Fruit fly (Drosophila melanogaster) whole organism, prepupa: ENCODE data around the gene CG13312.

ENCODE experiments used
- Blimp-1 ChIP-seq: fragments of 200-800 bp; sonication (Bioruptor generic); optimal IDR thresholded peaks from 3 replicates; lab custom pipeline; 2017; ENCODE audit warnings: missing biosample characterization, missing genetic modification characterization, mild to moderate bottlenecking, moderate library complexity, missing genetic modification reagents
- CG10669 ChIP-seq: fragments of 200-800 bp; sonication (Bioruptor generic); optimal IDR thresholded peaks from 3 replicates; lab custom pipeline; 2018; ENCODE audit warnings: missing biosample characterization, mild to moderate bottlenecking, missing genetic modification characterization, moderate library complexity
- CG11294 ChIP-seq: fragments of 200-800 bp; sonication (Bioruptor generic); IDR thresholded peaks from 2 replicates; pipeline ENCODE4 v1.3.6; 2022; ENCODE audit warnings: missing biosample characterization, missing genetic modification characterization
- CG11762 ChIP-seq: fragments of 200-800 bp; sonication (Bioruptor generic); optimal IDR thresholded peaks from 3 replicates; lab custom pipeline; 2016; ENCODE audit warnings: missing biosample characterization, missing genetic modification characterization; ENCODE audit not compliant: insufficient read depth
- CG11902 ChIP-seq: fragments of 200-800 bp; sonication (Bioruptor generic); optimal IDR thresholded peaks from 3 replicates; lab custom pipeline; 2016; ENCODE audit warnings: missing biosample characterization, missing genetic modification characterization
- CG1621 ChIP-seq: fragments of 200-800 bp; sonication (Bioruptor generic); optimal IDR thresholded peaks from 3 replicates; lab custom pipeline; 2018; ENCODE audit warnings: missing biosample characterization, mild to moderate bottlenecking, missing genetic modification characterization
- CG3032 ChIP-seq: fragments of 200-800 bp; optimal IDR thresholded peaks from 2 replicates; lab custom pipeline; 2019; ENCODE audit warnings: missing biosample characterization, mild to moderate bottlenecking, missing genetic modification characterization, moderate library complexity
- CG34406 ChIP-seq: fragments of 200-800 bp; sonication (Bioruptor generic); optimal IDR thresholded peaks from 3 replicates; lab custom pipeline; 2016; ENCODE audit warnings: missing biosample characterization, missing genetic modification characterization
- CG3919 ChIP-seq: fragments of 200-800 bp; sonication (Bioruptor generic); optimal IDR thresholded peaks from 3 replicates; lab custom pipeline; 2016; ENCODE audit warnings: missing biosample characterization, missing genetic modification characterization
- CG4318 ChIP-seq: fragments of 200-800 bp; sonication (Bioruptor generic); optimal IDR thresholded peaks from 3 replicates; lab custom pipeline; 2017; ENCODE audit warnings: missing biosample characterization, mild to moderate bottlenecking, missing genetic modification characterization
- CG6163 ChIP-seq: fragments of 200-800 bp; sonication (Bioruptor generic); IDR thresholded peaks from 3 replicates; pipeline ENCODE4 v1.3.6; 2022; ENCODE audit warnings: missing biosample characterization, missing genetic modification characterization
- CG6276 ChIP-seq: fragments of 200-800 bp; sonication (Bioruptor generic); optimal IDR thresholded peaks from 2 replicates; lab custom pipeline; 2017; ENCODE audit warnings: missing biosample characterization, mild to moderate bottlenecking, missing genetic modification characterization
- CG6792 ChIP-seq: fragments of 200-800 bp; sonication (Bioruptor generic); optimal IDR thresholded peaks from 3 replicates; lab custom pipeline; 2016; ENCODE audit warnings: missing biosample characterization, missing genetic modification characterization
- CG6854 ChIP-seq: fragments of 200-800 bp; sonication (Bioruptor generic); optimal IDR thresholded peaks from 2 replicates; lab custom pipeline; 2017; ENCODE audit warnings: missing biosample characterization, mild to moderate bottlenecking, missing genetic modification characterization
- CG8119 ChIP-seq: fragments of 200-800 bp; sonication (Bioruptor generic); IDR thresholded peaks from 3 replicates; pipeline ENCODE4 v1.3.6; 2022; ENCODE audit warnings: missing biosample characterization, missing genetic modification characterization
- CG8319 ChIP-seq: fragments of 200-800 bp; sonication (Bioruptor generic); optimal IDR thresholded peaks from 3 replicates; lab custom pipeline; 2016; ENCODE audit warnings: missing biosample characterization, missing genetic modification characterization
- CG9139 ChIP-seq: fragments of 200-800 bp; sonication (Bioruptor generic); optimal IDR thresholded peaks from 3 replicates; lab custom pipeline; 2017; ENCODE audit warnings: missing biosample characterization, mild to moderate bottlenecking, missing genetic modification characterization
- Eip78C ChIP-seq: fragments of 200-800 bp; sonication (Bioruptor generic); peaks from one replicate; lab custom pipeline; 2016; ENCODE audit warnings: missing biosample characterization, missing genetic modification characterization
- Ets96B ChIP-seq: fragments of 200-800 bp; optimal IDR thresholded peaks from 2 replicates; lab custom pipeline; 2019; ENCODE audit warnings: missing biosample characterization, mild to moderate bottlenecking, missing genetic modification characterization, moderate library complexity
- Hr38 ChIP-seq: sonication (Bioruptor generic); optimal IDR thresholded peaks from 2 replicates; lab custom pipeline; 2016; ENCODE audit warnings: missing biosample characterization, missing genetic modification characterization
- Hr39 ChIP-seq: fragments of 200-800 bp; sonication (Bioruptor generic); optimal IDR thresholded peaks from 2 replicates; lab custom pipeline; 2016; ENCODE audit warnings: missing biosample characterization, missing genetic modification characterization
- Hr4 ChIP-seq: fragments of 200-800 bp; sonication (Bioruptor generic); optimal IDR thresholded peaks from 3 replicates; lab custom pipeline; 2016; ENCODE audit warnings: missing biosample characterization, missing genetic modification characterization
- OdsH ChIP-seq: fragments of 200-800 bp; sonication (Bioruptor generic); optimal IDR thresholded peaks from 3 replicates; lab custom pipeline; 2016; ENCODE audit warnings: missing biosample characterization, missing genetic modification characterization
- Smox ChIP-seq: fragments of 200-800 bp; sonication (Bioruptor generic); optimal IDR thresholded peaks from 3 replicates; lab custom pipeline; 2016; ENCODE audit warnings: missing biosample characterization, missing genetic modification characterization
- Sox102F ChIP-seq: fragments of 200-800 bp; sonication (Bioruptor generic); optimal IDR thresholded peaks from 2 replicates; lab custom pipeline; 2016; ENCODE audit warnings: missing biosample characterization, mild to moderate bottlenecking, missing genetic modification characterization
- Sox14 ChIP-seq: fragments of 200-800 bp; sonication (Bioruptor generic); optimal IDR thresholded peaks from 3 replicates; lab custom pipeline; 2016; ENCODE audit warnings: missing biosample characterization, missing genetic modification characterization
- acj6 ChIP-seq: fragments of 200-800 bp; sonication (Bioruptor generic); optimal IDR thresholded peaks from 3 replicates; lab custom pipeline; 2016; ENCODE audit warnings: missing biosample characterization, missing genetic modification characterization
- cyc ChIP-seq: fragments of 200-800 bp; sonication (Bioruptor generic); optimal IDR thresholded peaks from 3 replicates; lab custom pipeline; 2016; ENCODE audit warnings: missing biosample characterization, missing genetic modification characterization
- dsx ChIP-seq: fragments of 200-800 bp; optimal IDR thresholded peaks from 3 replicates; lab custom pipeline; 2019; ENCODE audit warnings: missing biosample characterization, mild to moderate bottlenecking, missing genetic modification characterization, moderate library complexity; ENCODE audit not compliant: poor library complexity, severe bottlenecking
- fd59A ChIP-seq: fragments of 200-800 bp; sonication (Bioruptor generic); optimal IDR thresholded peaks from 2 replicates; lab custom pipeline; 2017; ENCODE audit warnings: missing biosample characterization, mild to moderate bottlenecking, missing genetic modification characterization, missing genetic modification reagents
- fd85E ChIP-seq: fragments of 200-800 bp; sonication (Bioruptor generic); optimal IDR thresholded peaks from 3 replicates; lab custom pipeline; 2016; ENCODE audit warnings: missing biosample characterization, missing genetic modification characterization
- lz ChIP-seq: fragments of 200-800 bp; sonication (Bioruptor generic); optimal IDR thresholded peaks from 3 replicates; lab custom pipeline; 2016; ENCODE audit warnings: missing biosample characterization, missing genetic modification characterization
- spab ChIP-seq: fragments of 200-800 bp; sonication (Bioruptor generic); optimal IDR thresholded peaks from 2 replicates; lab custom pipeline; 2017; ENCODE audit warnings: missing biosample characterization, mild to moderate bottlenecking, missing genetic modification characterization, missing genetic modification reagents
- svp ChIP-seq: fragments of 200-800 bp; sonication (Bioruptor generic); peaks from one replicate; lab custom pipeline; 2016; ENCODE audit warnings: missing biosample characterization, missing genetic modification characterization
- topi ChIP-seq: fragments of 200-800 bp; sonication (Bioruptor generic); optimal IDR thresholded peaks from 3 replicates; lab custom pipeline; 2016; ENCODE audit warnings: missing biosample characterization, missing genetic modification characterization
- vri ChIP-seq: fragments of 200-800 bp; sonication (Bioruptor generic); optimal IDR thresholded peaks from 3 replicates; lab custom pipeline; 2016; ENCODE audit warnings: missing biosample characterization, mild to moderate bottlenecking, missing genetic modification characterization

Gene CG13312

DNA sequence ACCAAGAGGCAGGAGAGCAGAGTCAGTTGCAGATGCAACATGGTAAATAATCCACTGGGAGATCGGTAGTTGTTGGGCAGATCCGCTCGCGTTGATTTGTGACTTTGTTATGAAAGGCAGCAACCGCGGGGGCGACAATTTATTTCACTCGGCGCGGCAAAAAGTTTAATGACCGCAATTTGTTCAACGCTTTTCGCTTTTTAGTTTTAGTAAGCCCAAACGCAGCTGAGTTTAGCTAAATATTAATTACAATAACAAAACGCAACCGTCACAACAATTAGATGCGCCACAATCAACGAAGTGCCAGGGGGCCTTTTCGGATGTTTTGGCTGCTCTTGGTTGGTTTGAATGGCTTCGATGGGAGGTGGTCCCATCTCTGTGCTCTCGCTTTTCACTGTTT, 6.6 kb downstream of the CG13312 start, which contains the start of gene CG13310:
Gene CG13310 (minus strand): TSS at position 101 of the 400 bp plus-strand sequence.
- no peak for TF ChIP-seq Smox (GFP tag; lab: Kevin White, UChicago)
- no peak for TF ChIP-seq CG11294
- no peak for TF ChIP-seq Sox102F (GFP tag; lab: Kevin White, UChicago)
- TF ChIP-seq, all 60 proteins: peak for 0

DNA sequence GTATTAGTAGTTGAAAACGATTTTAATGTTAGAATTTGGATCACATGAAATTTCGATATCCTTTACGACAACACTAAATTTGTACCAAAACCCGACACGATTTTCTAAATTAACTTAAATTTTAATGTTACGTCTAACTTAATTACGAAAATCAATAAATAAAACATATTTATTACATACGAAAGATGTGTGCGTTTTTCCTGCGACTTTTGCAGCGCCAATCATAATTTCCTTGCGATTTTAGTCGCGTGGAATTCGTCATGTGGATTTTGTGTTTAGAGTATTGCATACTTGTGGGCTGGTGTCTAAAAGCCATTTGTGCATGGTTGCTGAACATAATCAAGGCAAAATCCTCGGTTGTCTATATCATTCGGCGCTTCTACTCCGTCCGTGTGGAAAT, 8.5 kb downstream of the CG13312 start:
- TF ChIP-seq Blimp-1 = no peak
- TF ChIP-seq spab (GFP tag; lab: Kevin White, UChicago) = no peak
- TF ChIP-seq Ets96B (tag; lab: Kevin White, UChicago) = no peak
- TF ChIP-seq Sox14 (GFP tag; lab: Kevin White, UChicago) = no peak
- TF ChIP-seq CG6854 (GFP tag; lab: Kevin White, UChicago) = no peak
- TF ChIP-seq CG8119 (GFP tag; lab: Robert Waterston, UW) = no peak
- TF ChIP-seq Smox (GFP tag; lab: Kevin White, UChicago) = no peak
- TF ChIP-seq OdsH (GFP tag; lab: Kevin White, UChicago) = no peak
- TF ChIP-seq Hr39 (GFP tag; lab: Kevin White, UChicago) = no peak
- no peak for TF ChIP-seq topi (GFP tag; lab: Kevin White, UChicago)
- TF ChIP-seq CG6163 (GFP tag; lab: Robert Waterston, UW) = no peak
- no peak for TF ChIP-seq CG3032 (tag; lab: Kevin White, UChicago)
- no peak for TF ChIP-seq CG9139 (GFP tag; lab: Kevin White, UChicago)

DNA sequence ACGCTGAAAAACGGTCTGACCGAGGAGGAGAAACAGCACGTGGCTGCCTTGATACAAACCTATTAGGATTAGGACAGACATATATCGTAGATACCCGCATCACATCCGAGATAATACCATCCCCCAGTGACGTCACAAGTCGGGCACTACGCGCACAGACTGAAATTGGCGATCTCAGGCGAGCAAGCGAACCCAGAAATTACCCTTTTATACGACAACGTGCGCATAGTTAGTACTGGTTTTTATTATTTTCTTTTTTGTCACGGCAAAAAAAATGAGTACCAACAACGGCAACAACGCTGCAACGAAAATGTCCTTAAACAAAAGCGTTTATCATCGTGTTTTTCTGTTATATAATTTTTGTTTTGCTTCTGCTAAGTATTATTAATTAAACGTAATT, 8.9 kb downstream of the CG13312 start:
- TF ChIP-seq CG11902 (GFP tag; lab: Kevin White, UChicago) = no peak
- TF ChIP-seq Hr4 (GFP tag; lab: Kevin White, UChicago) = no peak
- no peak for TF ChIP-seq cyc (GFP tag; lab: Kevin White, UChicago)
- no peak for TF ChIP-seq CG11762
- TF ChIP-seq CG6276 = no peak
- no peak for TF ChIP-seq CG3919 (GFP tag; lab: Kevin White, UChicago)
- no peak for TF ChIP-seq dsx
- no peak for TF ChIP-seq CG10669 (GFP tag; lab: Kevin White, UChicago)
- no peak for TF ChIP-seq CG6792 (GFP tag; lab: Kevin White, UChicago)
- TF ChIP-seq Smox (GFP tag; lab: Kevin White, UChicago) = no peak
- TF ChIP-seq vri (GFP tag; lab: Kevin White, UChicago) = no peak
- no peak for TF ChIP-seq fd59A (GFP tag; lab: Kevin White, UChicago)
- no peak for TF ChIP-seq lz (GFP tag; lab: Kevin White, UChicago)
- TF ChIP-seq CG1621 (tag; lab: Kevin White, UChicago) = no peak
- no peak for TF ChIP-seq svp (GFP tag; lab: Kevin White, UChicago)
- TF ChIP-seq CG8119 (GFP tag; lab: Robert Waterston, UW) = no peak
- TF ChIP-seq fd85E = no peak
- no peak for TF ChIP-seq Hr39 (GFP tag; lab: Kevin White, UChicago)
- TF ChIP-seq Eip78C = no peak
- TF ChIP-seq, all 60 proteins: peak for 0

DNA sequence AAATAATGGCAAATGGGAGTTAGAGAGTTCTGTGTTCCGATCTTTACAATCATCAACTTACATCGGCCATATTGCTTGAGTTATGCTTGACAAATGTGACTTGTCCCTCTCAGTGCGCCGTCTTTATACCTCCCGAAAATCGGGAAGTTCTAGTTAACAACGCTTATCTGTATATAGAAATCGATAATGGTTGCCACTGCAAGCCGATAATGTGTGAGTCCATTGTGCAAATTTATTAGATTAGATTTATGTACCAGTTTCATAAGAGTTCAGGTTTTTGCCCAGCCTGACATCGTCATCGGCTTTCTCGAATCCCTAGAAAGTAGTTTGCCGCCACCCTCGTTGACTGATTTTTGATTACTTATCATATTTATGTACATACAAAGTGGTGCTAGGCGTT, 18.6 kb downstream of the CG13312 start, which contains the start of gene Acbp5:
Gene Acbp5 (minus strand): TSS at position 101 of the 400 bp plus-strand sequence.
- TF ChIP-seq Hr38 (GFP tag; lab: Kevin White, UChicago) (no peak), CG34406 (GFP tag; lab: Kevin White, UChicago) (no peak), acj6 (GFP tag; lab: Kevin White, UChicago) (no peak), CG4318 (GFP tag; lab: Kevin White, UChicago) (no peak), CG8319 (no peak), vri (GFP tag; lab: Kevin White, UChicago) (peak; percentile 51)
